Worm (Caenorhabditis elegans) whole organism, L1 larva: ENCODE measurements around the gene srlf-13.

Experiments used
- ceh-82 ChIP-seq, 3 experiments: fragments of 150-350 bp in 1 of 3; sonication (generic microtip) in 2 of 3; optimal IDR thresholded peaks; 2 replicates each; lab custom pipeline; 2014 to 2017; ENCODE audit warnings: missing biosample characterization in 3 of 3, missing genetic modification characterization in 3 of 3
- fkh-10 ChIP-seq: sonication (generic microtip); optimal IDR thresholded peaks from 2 replicates; lab custom pipeline; 2017; ENCODE audit warnings: missing biosample characterization, missing genetic modification reagents, missing genetic modification characterization
- mef-2 ChIP-seq: fragments of 150-350 bp; optimal IDR thresholded peaks from 2 replicates; lab custom pipeline; 2014; ENCODE audit warnings: missing biosample characterization, missing genetic modification characterization
- nhr-28 ChIP-seq: fragments of 150-350 bp; optimal IDR thresholded peaks from 2 replicates; lab custom pipeline; 2014; ENCODE audit warnings: missing biosample characterization, missing genetic modification characterization
- nhr-84 ChIP-seq: sonication (generic microtip); optimal IDR thresholded peaks from 2 replicates; lab custom pipeline; 2017; ENCODE audit warnings: missing biosample characterization, missing genetic modification characterization
- nhr-90 ChIP-seq: sonication (generic microtip); optimal IDR thresholded peaks from 2 replicates; lab custom pipeline; 2016; ENCODE audit warnings: mild to moderate bottlenecking, missing genetic modification characterization, missing compliant biosample characterization; ENCODE audit not compliant: poor library complexity
- skn-1 ChIP-seq: fragments of 150-350 bp; optimal IDR thresholded peaks from 2 replicates; lab custom pipeline; 2014; ENCODE audit warnings: missing biosample characterization, missing genetic modification characterization

ce11 chrIV:10909206-10909605, 12.8 kb upstream of the srlf-13 start, which contains the start of gene ZK596.2:
- TF ChIP-seq nhr-90 (tag; lab: Kevin White, UChicago) (no peak), mef-2 (tag; lab: Kevin White, UChicago) (no peak), skn-1 (tag; lab: Kevin White, UChicago) (no peak), nhr-28 (tag; lab: Kevin White, UChicago) (no peak), fkh-10 (GFP tag; lab: Kevin White, UChicago) (no peak), nhr-84 (tag; lab: Kevin White, UChicago) (no peak), ceh-82 (tag; optimal IDR thresholded peaks at IDR 0.05; lab: Kevin White, UChicago) (no peak)
